Worm (Caenorhabditis elegans) whole organism, L2 larva: ENCODE data around the gene F19B10.1.

ENCODE experiments used
- lin-13 ChIP-seq: fragments of 150-350 bp; optimal IDR thresholded peaks from 2 replicates; lab custom pipeline; 2014; ENCODE audit warnings: missing biosample characterization, missing genetic modification reagents, missing genetic modification characterization
- mbf-1 ChIP-seq: sonication (generic microtip); optimal IDR thresholded peaks from 2 replicates; lab custom pipeline; 2017; ENCODE audit warnings: missing biosample characterization, missing genetic modification characterization
- mdl-1 ChIP-seq, 2 experiments: fragments of 150-350 bp in 1 of 2; sonication (generic microtip) in 1 of 2; optimal IDR thresholded peaks; 2 replicates each; lab custom pipeline; 2017; ENCODE audit warnings: missing biosample characterization in 2 of 2, missing genetic modification characterization in 2 of 2
- nhr-12 ChIP-seq: fragments of 150-350 bp; optimal IDR thresholded peaks from 2 replicates; lab custom pipeline; 2014; ENCODE audit warnings: missing biosample characterization, missing genetic modification characterization
- nhr-237 ChIP-seq: fragments of 150-350 bp; optimal IDR thresholded peaks from 2 replicates; lab custom pipeline; 2014; ENCODE audit warnings: missing biosample characterization, missing genetic modification characterization
- skn-1 ChIP-seq: sonication (generic microtip); optimal IDR thresholded peaks from 2 replicates; lab custom pipeline; 2017; ENCODE audit warnings: missing biosample characterization, missing genetic modification characterization

DNA sequence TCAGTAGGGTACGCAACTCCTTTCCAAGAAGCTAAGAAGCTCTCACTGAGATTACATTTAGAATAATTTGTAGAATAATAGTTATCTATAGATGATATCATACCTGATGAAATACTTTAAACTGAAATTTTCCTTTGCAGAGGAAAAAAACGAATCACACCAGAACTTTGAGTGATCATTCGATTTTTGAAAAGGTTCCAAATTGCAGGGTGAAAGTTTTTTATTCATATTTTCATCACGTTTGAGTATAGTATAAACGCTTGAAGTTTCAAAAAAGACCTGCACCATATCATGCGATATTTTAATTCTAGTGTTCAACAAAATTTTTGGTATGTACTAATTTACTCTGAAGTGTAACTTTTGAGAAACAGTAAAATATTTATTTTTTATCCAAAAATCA, 31.6 kb downstream of the F19B10.1 start, which contains the start of gene srh-100:
- TF ChIP-seq lin-13 (GFP tag; lab: Kevin White, UChicago) (no peak), nhr-237 (tag; lab: Kevin White, UChicago) (no peak), mdl-1 (tag; optimal IDR thresholded peaks at IDR 0.05; lab: Kevin White, UChicago) (no peak), mbf-1 (tag; lab: Kevin White, UChicago) (no peak), nhr-12 (tag; lab: Kevin White, UChicago) (no peak), skn-1 (tag; lab: Kevin White, UChicago) (no peak)
